Worm (Caenorhabditis elegans) whole organism, young adult: ENCODE results near the gene ZK673.6.

Experiments
- D2030.7 ChIP-seq: fragments of 200-800 bp; sonication (Bioruptor generic); IDR thresholded peaks from 2 replicates; pipeline ENCODE4 v1.3.6; 2022; ENCODE audit warnings: missing genetic modification reagents, missing genetic modification characterization, missing compliant biosample characterization
- F22D6.2 ChIP-seq: sonication (generic microtip); optimal IDR thresholded peaks from 2 replicates; lab custom pipeline; 2016; ENCODE audit warnings: mild to moderate bottlenecking, missing genetic modification characterization, missing compliant biosample characterization
- F39B2.1 ChIP-seq: fragments of 200-800 bp; sonication (Bioruptor generic); IDR thresholded peaks from 2 replicates; pipeline ENCODE4 v1.3.6; 2022; ENCODE audit warnings: missing genetic modification reagents, missing genetic modification characterization, missing compliant biosample characterization
- Y53F4B.3 ChIP-seq: fragments of 200-800 bp; sonication (Bioruptor generic); IDR thresholded peaks from 2 replicates; pipeline ENCODE4 v1.3.6; 2022; ENCODE audit warnings: missing genetic modification reagents, missing genetic modification characterization, missing compliant biosample characterization
- ama-1 ChIP-seq, 3 experiments: fragments of 150-350 bp in 1 of 3; sonication (generic microtip) in 2 of 3; optimal IDR thresholded peaks; 2 replicates each; lab custom pipeline; 2014 to 2018; ENCODE audit warnings: missing biosample characterization in 2 of 3, missing genetic modification characterization in 2 of 3, missing genetic modification reagents in 2 of 3
- attf-5 ChIP-seq: fragments of 200-800 bp; sonication (Bioruptor generic); optimal IDR thresholded peaks from 2 replicates; lab custom pipeline; 2018; ENCODE audit warnings: mild to moderate bottlenecking, missing genetic modification characterization, missing compliant biosample characterization
- cebp-1 ChIP-seq, 2 experiments: fragments of 200-800 bp in 1 of 2; sonication (Bioruptor generic) in 1 of 2; sonication (generic microtip) in 1 of 2; IDR thresholded peaks in 1 of 2; optimal IDR thresholded peaks in 1 of 2; 2 replicates each; pipeline versions ENCODE4 v1.3.6 to Lab custom; 2017 to 2022; ENCODE audit warnings: missing compliant biosample characterization in 2 of 2, missing genetic modification characterization in 2 of 2, mild to moderate bottlenecking in 1 of 2, missing genetic modification reagents in 1 of 2, moderate library complexity in 1 of 2
- ceh-27 ChIP-seq: fragments of 200-800 bp; sonication (Bioruptor generic); optimal IDR thresholded peaks from 2 replicates; lab custom pipeline; 2018; ENCODE audit warnings: mild to moderate bottlenecking, missing genetic modification characterization, moderate library complexity, missing compliant biosample characterization
- ceh-79 ChIP-seq: sonication (generic microtip); optimal IDR thresholded peaks from 2 replicates; lab custom pipeline; 2017; ENCODE audit warnings: mild to moderate bottlenecking, missing genetic modification characterization, missing compliant biosample characterization
- dox-1 ChIP-seq: fragments of 200-800 bp; sonication (Bioruptor generic); IDR thresholded peaks from 2 replicates; pipeline ENCODE4 v1.3.6; 2022; ENCODE audit warnings: missing genetic modification reagents, missing genetic modification characterization, missing compliant biosample characterization
- dpff-1 ChIP-seq: sonication (generic microtip); optimal IDR thresholded peaks from 2 replicates; lab custom pipeline; 2017; ENCODE audit warnings: mild to moderate bottlenecking, missing genetic modification characterization, missing compliant biosample characterization
- dpl-1 ChIP-seq: fragments of 150-350 bp; optimal IDR thresholded peaks from 2 replicates; lab custom pipeline; 2014; ENCODE audit warnings: missing biosample characterization, missing genetic modification reagents, missing genetic modification characterization
- efl-1 ChIP-seq: fragments of 150-350 bp; optimal IDR thresholded peaks from 2 replicates; lab custom pipeline; 2014; ENCODE audit warnings: missing biosample characterization, missing genetic modification reagents, missing genetic modification characterization
- egl-44 ChIP-seq: fragments of 200-800 bp; sonication (Bioruptor generic); IDR thresholded peaks from 2 replicates; pipeline ENCODE4 v1.3.6; 2022; ENCODE audit warnings: missing genetic modification reagents, missing genetic modification characterization, missing compliant biosample characterization
- fkh-3 ChIP-seq: sonication (generic microtip); optimal IDR thresholded peaks from 2 replicates; lab custom pipeline; 2016; ENCODE audit warnings: mild to moderate bottlenecking, missing genetic modification characterization, missing compliant biosample characterization
- hrde-1 ChIP-seq: sonication (generic microtip); optimal IDR thresholded peaks from 2 replicates; lab custom pipeline; 2016; ENCODE audit warnings: missing genetic modification characterization, mild to moderate bottlenecking, missing compliant biosample characterization, moderate library complexity, missing genotype, missing genetic modification reagents, borderline replicate concordance
- lin-26 ChIP-seq: fragments of 200-800 bp; sonication (Bioruptor generic); IDR thresholded peaks from 2 replicates; pipeline ENCODE4 v1.3.6; 2022; ENCODE audit warnings: missing genetic modification reagents, missing genetic modification characterization, missing compliant biosample characterization
- lin-40 ChIP-seq: sonication (generic microtip); optimal IDR thresholded peaks from 2 replicates; lab custom pipeline; 2016; ENCODE audit warnings: missing genetic modification characterization, mild to moderate bottlenecking, missing compliant biosample characterization, missing genotype, missing genetic modification reagents
- lsy-27 ChIP-seq: sonication (generic microtip); optimal IDR thresholded peaks from 2 replicates; lab custom pipeline; 2017; ENCODE audit warnings: missing genetic modification characterization, mild to moderate bottlenecking, missing compliant biosample characterization, antibody characterized with exemption, missing genotype, borderline replicate concordance; ENCODE audit not compliant: insufficient read depth
- madf-10 ChIP-seq: sonication (generic microtip); optimal IDR thresholded peaks from 2 replicates; lab custom pipeline; 2016; ENCODE audit warnings: mild to moderate bottlenecking, missing genetic modification characterization, missing compliant biosample characterization
- madf-3 ChIP-seq: fragments of 200-800 bp; sonication (Bioruptor generic); IDR thresholded peaks from 2 replicates; pipeline ENCODE4 v1.3.6; 2022; ENCODE audit warnings: missing genetic modification reagents, missing genetic modification characterization, missing compliant biosample characterization
- mcd-1 ChIP-seq: fragments of 200-800 bp; sonication (Bioruptor generic); IDR thresholded peaks from 2 replicates; pipeline ENCODE4 v1.3.6; 2022; ENCODE audit warnings: missing genetic modification reagents, missing genetic modification characterization, missing compliant biosample characterization
- nhr-179 ChIP-seq: sonication (generic microtip); optimal IDR thresholded peaks from 2 replicates; lab custom pipeline; 2016; ENCODE audit warnings: mild to moderate bottlenecking, missing genetic modification characterization, missing compliant biosample characterization
- rcor-1 ChIP-seq: fragments of 200-800 bp; sonication (Bioruptor generic); IDR thresholded peaks from 2 replicates; pipeline ENCODE4 v1.3.6; 2022; ENCODE audit warnings: missing genetic modification reagents, missing genetic modification characterization, missing compliant biosample characterization
- rpc-1 ChIP-seq, 2 experiments: fragments of 150-350 bp in 1 of 2; sonication (generic microtip) in 1 of 2; optimal IDR thresholded peaks; 2 replicates each; lab custom pipeline; 2014 to 2018; ENCODE audit warnings: missing biosample characterization in 1 of 2, missing genetic modification characterization in 1 of 2, missing genetic modification reagents in 1 of 2, missing genotype in 1 of 2
- unc-62 ChIP-seq: fragments of 150-350 bp; optimal IDR thresholded peaks from 2 replicates; lab custom pipeline; 2014; ENCODE audit warnings: missing biosample characterization, missing genetic modification reagents, missing genetic modification characterization
- ztf-18 ChIP-seq: sonication (generic microtip); optimal IDR thresholded peaks from 2 replicates; lab custom pipeline; 2016; ENCODE audit warnings: missing genotype, mild to moderate bottlenecking, missing genetic modification characterization, missing compliant biosample characterization
- ztf-6 ChIP-seq: fragments of 200-800 bp; sonication (Bioruptor generic); IDR thresholded peaks from 2 replicates; pipeline ENCODE4 v1.3.6; 2022; ENCODE audit warnings: missing genetic modification reagents, missing genetic modification characterization, missing compliant biosample characterization

Gene ZK673.6

ce11 chrII:10464230-10464920 is at the start of gene ZK673.6, which contains the start of gene sdz-37:
TSS of gene ZK673.6 (minus strand) at chrII:10464330.
TSS of gene sdz-37 (plus strand) at chrII:10464870.
- TF ChIP-seq lsy-27 (tag; lab: Kevin White, UChicago) (no peak), attf-5 (GFP tag; lab: Kevin White, UChicago) (no peak), hrde-1 (tag; lab: Kevin White, UChicago) (no peak)

DNA sequence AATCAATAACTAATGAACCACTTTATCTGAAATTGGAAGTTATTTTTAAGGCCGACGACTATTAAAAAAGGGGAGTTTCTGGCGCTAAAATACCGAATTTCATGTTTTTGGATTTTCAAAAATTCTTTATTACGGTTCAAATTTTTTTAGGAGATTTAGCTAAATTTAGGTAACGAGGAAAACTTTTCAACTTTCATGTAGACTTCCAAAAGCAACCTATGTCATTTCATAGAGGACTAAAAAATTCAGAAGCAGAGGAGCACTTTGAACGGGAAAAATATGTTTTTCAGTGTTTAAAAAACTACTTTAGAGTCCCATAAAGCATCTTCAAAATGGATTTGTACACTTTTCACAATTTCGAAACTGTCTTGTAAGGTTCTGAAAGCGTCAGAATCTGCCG is 49.2 kb upstream of the ZK673.6 start:
- TF ChIP-seq attf-5 (GFP tag; lab: Kevin White, UChicago) (no peak), cebp-1 (GFP tag; IDR thresholded peaks at IDR 0.05; lab: Robert Waterston, UW) (no peak), cebp-1 (tag; optimal IDR thresholded peaks at IDR 0.05; lab: Kevin White, UChicago) (peak; percentile 3)

ce11 chrII:10510242-10510641 is 46.1 kb upstream of the ZK673.6 start, which contains the start of gene F59B10.3:
TSS of gene F59B10.3 (plus strand) at chrII:10510542.
- no peak for TF ChIP-seq fkh-3 (tag; lab: Kevin White, UChicago)
- no peak for TF ChIP-seq cebp-1 (GFP tag; IDR thresholded peaks at IDR 0.05; lab: Robert Waterston, UW)
- TF ChIP-seq cebp-1 (tag; optimal IDR thresholded peaks at IDR 0.05; lab: Kevin White, UChicago) = peak; percentile 1

ce11 chrII:10509746-10510145 is 45.6 kb upstream of the ZK673.6 start, which contains the start of gene F59B10.2:
TSS of gene F59B10.2 (minus strand) at chrII:10509846.
- TF ChIP-seq dpl-1 (GFP tag; lab: Kevin White, UChicago) (no peak), mcd-1 (GFP tag; lab: Robert Waterston, UW) (no peak), fkh-3 (tag; lab: Kevin White, UChicago) (no peak), madf-3 (GFP tag; lab: Robert Waterston, UW) (no peak), unc-62 (GFP tag; lab: Kevin White, UChicago) (no peak), F22D6.2 (tag; lab: Kevin White, UChicago) (no peak), ztf-6 (GFP tag; lab: Robert Waterston, UW) (no peak), egl-44 (GFP tag; lab: Robert Waterston, UW) (no peak), F39B2.1 (GFP tag; lab: Robert Waterston, UW) (no peak), ama-1 (optimal IDR thresholded peaks at IDR 0.05; lab: Kevin White, UChicago) (no peak), ama-1 (GFP tag; optimal IDR thresholded peaks at IDR 0.05; lab: Kevin White, UChicago) (no peak), Y53F4B.3 (GFP tag; lab: Robert Waterston, UW) (no peak), ceh-79 (tag; lab: Kevin White, UChicago) (no peak), nhr-179 (tag; lab: Kevin White, UChicago) (no peak), ztf-18 (tag; lab: Kevin White, UChicago) (no peak), rcor-1 (no peak), efl-1 (GFP tag; lab: Kevin White, UChicago) (no peak), ceh-27 (GFP tag; lab: Kevin White, UChicago) (no peak)
- TF ChIP-seq, all 124 proteins: peak for 0

DNA sequence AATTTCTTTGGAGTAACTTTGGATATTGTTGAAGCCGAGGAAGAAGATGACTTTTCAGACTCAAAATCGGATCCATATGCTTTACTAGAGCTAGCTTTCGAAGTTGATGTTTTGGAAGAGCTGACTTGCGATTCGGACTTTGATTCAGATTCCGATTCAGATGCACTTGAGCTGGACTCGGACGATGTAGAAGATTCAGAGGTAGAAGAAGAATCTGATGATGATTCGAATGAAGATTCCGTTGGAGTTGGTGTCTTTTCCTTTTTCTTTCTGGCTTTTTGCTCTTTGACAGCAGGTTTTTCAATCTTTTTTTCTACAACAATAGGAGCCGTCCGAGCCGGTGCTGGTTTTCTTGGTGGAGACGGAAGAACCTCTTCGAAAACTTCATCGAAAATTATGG is 43.8 kb upstream of the ZK673.6 start:
- TF ChIP-seq lin-26 (GFP tag; lab: Robert Waterston, UW) = no peak
- TF ChIP-seq egl-44 (GFP tag; lab: Robert Waterston, UW) = no peak
- no peak for TF ChIP-seq rpc-1 (optimal IDR thresholded peaks at IDR 0.05; lab: Kevin White, UChicago)
- no peak for TF ChIP-seq rpc-1 (tag; optimal IDR thresholded peaks at IDR 0.05; lab: Kevin White, UChicago)
- no peak for TF ChIP-seq nhr-179 (tag; lab: Kevin White, UChicago)
- no peak for TF ChIP-seq D2030.7
- no peak for TF ChIP-seq dox-1 (GFP tag; lab: Robert Waterston, UW)
- TF ChIP-seq, all 124 proteins: peak for 0

- no peak for TF ChIP-seq madf-10 (tag; lab: Kevin White, UChicago)
- TF ChIP-seq lin-40 (tag; lab: Kevin White, UChicago) = no peak
- TF ChIP-seq dpff-1 (tag; lab: Kevin White, UChicago) = no peak
Observed at ce11 chrII:10505949-10506348, 41.8 kb upstream of the ZK673.6 start.
